Worm (Caenorhabditis elegans) whole organism, L3 larva: Measurements from ENCODE around the gene F29A7.6.

Experiments
- aly-2 ChIP-seq: fragments of 150-350 bp; optimal IDR thresholded peaks from 2 replicates; lab custom pipeline; 2014; ENCODE audit warnings: missing biosample characterization, missing genetic modification characterization
- ceh-28 ChIP-seq: fragments of 150-350 bp; optimal IDR thresholded peaks from 2 replicates; lab custom pipeline; 2014; ENCODE audit warnings: missing biosample characterization, missing genetic modification reagents, missing genetic modification characterization
- elt-2 ChIP-seq: sonication (generic microtip); optimal IDR thresholded peaks from 2 replicates; lab custom pipeline; 2016; ENCODE audit warnings: missing genetic modification reagents, mild to moderate bottlenecking, missing genetic modification characterization, missing compliant biosample characterization
- fos-1 ChIP-seq: fragments of 150-350 bp; optimal IDR thresholded peaks from 2 replicates; lab custom pipeline; 2014; ENCODE audit warnings: missing biosample characterization, missing genetic modification characterization
- lin-15B ChIP-seq: fragments of 150-350 bp; optimal IDR thresholded peaks from 2 replicates; lab custom pipeline; 2014; ENCODE audit warnings: missing biosample characterization, missing genetic modification characterization
- lin-39 ChIP-seq: fragments of 150-350 bp; optimal IDR thresholded peaks from 2 replicates; lab custom pipeline; 2018; ENCODE audit warnings: missing biosample characterization, missing genetic modification reagents, missing genetic modification characterization
- nfya-1 ChIP-seq: sonication (generic microtip); optimal IDR thresholded peaks from 2 replicates; lab custom pipeline; 2017; ENCODE audit warnings: missing genetic modification characterization, mild to moderate bottlenecking, missing compliant biosample characterization, antibody characterized with exemption, moderate library complexity; ENCODE audit not compliant: insufficient read depth
- nhr-28 ChIP-seq: fragments of 150-350 bp; optimal IDR thresholded peaks from 2 replicates; lab custom pipeline; 2014; ENCODE audit warnings: missing biosample characterization, missing genetic modification characterization
- unc-39 ChIP-seq: sonication (generic microtip); optimal IDR thresholded peaks from 4 replicates; lab custom pipeline; 2017; ENCODE audit warnings: missing biosample characterization, missing genetic modification characterization
- ztf-11 ChIP-seq: fragments of 150-350 bp; optimal IDR thresholded peaks from 2 replicates; lab custom pipeline; 2014; ENCODE audit warnings: missing biosample characterization, missing genetic modification characterization
- ztf-4 ChIP-seq: fragments of 150-350 bp; optimal IDR thresholded peaks from 2 replicates; lab custom pipeline; 2014; ENCODE audit warnings: missing biosample characterization, missing genetic modification characterization

DNA sequence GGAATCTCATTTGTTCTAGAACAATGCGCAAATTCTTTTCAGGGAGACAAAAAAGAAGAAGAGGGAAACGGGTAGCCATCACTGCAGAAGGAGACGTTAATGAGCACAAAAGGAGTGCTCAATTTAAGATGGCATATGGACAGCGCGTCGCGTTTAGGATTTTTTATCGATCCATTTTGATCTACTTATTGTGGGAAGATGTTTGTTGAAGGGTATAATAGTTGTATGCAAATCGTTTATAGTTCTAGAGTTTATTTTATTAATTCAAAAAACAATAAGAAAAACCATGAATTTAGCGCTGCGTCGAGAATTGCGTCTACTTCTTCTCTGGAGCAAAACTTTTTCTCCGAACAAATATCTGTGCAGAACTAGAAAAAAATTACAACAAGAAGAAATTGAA, 21.1 kb upstream of the F29A7.6 start, which contains the start of gene sdz-9:
- no peak for TF ChIP-seq ceh-28 (tag; lab: Kevin White, UChicago)
- no peak for TF ChIP-seq lin-15B (tag; lab: Kevin White, UChicago)
- TF ChIP-seq ztf-4 (tag; lab: Kevin White, UChicago) = no peak
- no peak for TF ChIP-seq nhr-28 (tag; lab: Kevin White, UChicago)
- no peak for TF ChIP-seq aly-2 (tag; lab: Kevin White, UChicago)
- no peak for TF ChIP-seq elt-2
- TF ChIP-seq lin-39 (tag; lab: Kevin White, UChicago) = no peak
- no peak for TF ChIP-seq fos-1 (tag; lab: Kevin White, UChicago)
- TF ChIP-seq unc-39 (tag; lab: Kevin White, UChicago) = no peak
- no peak for TF ChIP-seq ztf-11 (tag; lab: Kevin White, UChicago)
- no peak for TF ChIP-seq nfya-1 (tag; lab: Kevin White, UChicago)
